Fruit fly (Drosophila melanogaster) whole organism: Measurements from ENCODE around the gene Jupiter.

Experiments used
- CG8478 ChIP-seq: fragments of >200 bp; optimal IDR thresholded peaks from 2 replicates; lab custom pipeline; 2018; ENCODE audit warnings: inconsistent platforms
- Dll ChIP-seq: fragments of >200 bp; optimal IDR thresholded peaks from 2 replicates; lab custom pipeline; 2017
- EcR ChIP-seq, 2 experiments: fragments of >200 bp; optimal IDR thresholded peaks; 2 replicates each; lab custom pipeline; 2017; ENCODE audit warnings: missing biosample characterization in 2 of 2, missing genetic modification characterization in 2 of 2, missing genetic modification reagents in 2 of 2
- pan ChIP-seq: fragments of >200 bp; optimal IDR thresholded peaks from 2 replicates; lab custom pipeline; 2017
- psq ChIP-seq: fragments of >200 bp; optimal IDR thresholded peaks from 2 replicates; lab custom pipeline; 2017

DNA sequence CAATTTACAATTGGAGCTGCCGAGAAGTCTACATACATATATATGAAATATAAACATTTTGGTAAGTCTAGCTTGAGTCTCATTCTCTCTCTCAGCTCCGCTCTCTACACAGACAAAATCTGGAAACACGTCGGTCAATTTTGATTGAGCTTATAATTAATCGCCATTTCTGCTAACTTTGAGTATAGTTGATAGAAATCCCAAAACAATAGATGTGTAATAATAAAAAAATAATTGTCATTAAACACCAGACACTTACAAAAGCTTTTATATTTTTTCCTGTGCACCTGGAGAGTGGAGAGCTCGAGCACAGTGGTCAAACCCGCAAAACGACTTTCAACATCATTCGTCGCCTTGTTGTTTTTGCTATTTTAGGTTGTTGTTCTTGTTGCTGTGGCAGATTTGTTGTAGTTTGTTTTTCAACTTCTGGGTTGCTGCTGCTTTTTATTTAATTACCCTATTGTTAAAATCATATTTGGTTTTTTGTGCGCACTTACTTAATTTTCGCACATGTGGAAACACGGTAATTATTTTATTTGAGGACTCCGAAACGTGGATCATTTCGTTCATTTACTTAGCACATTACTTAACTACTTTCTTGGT lies 37.0 kb upstream of the Jupiter start:
- no peak for TF ChIP-seq psq (lab: Kevin White, UChicago)
- TF ChIP-seq Dll (lab: Kevin White, UChicago) = no peak
- TF ChIP-seq pan (lab: Kevin White, UChicago) = no peak
- TF ChIP-seq EcR (GFP tag; optimal IDR thresholded peaks at IDR 0.05; lab: Kevin White, UChicago) = no peak
- TF ChIP-seq CG8478 (lab: Kevin White, UChicago) = no peak
